Fruit fly (Drosophila melanogaster): ENCODE data around the gene Neurochondrin.

- TF ChIP-seq CG10348 (GFP tag; IDR thresholded peaks at IDR 0.05) (no peak), CG32121 (GFP tag; IDR thresholded peaks at IDR 0.05) (no peak), fd96Ca (GFP tag; IDR thresholded peaks at IDR 0.05) (no peak), CG12605 (GFP tag; IDR thresholded peaks at IDR 0.05) (no peak), CG17806 (tag; optimal IDR thresholded peaks at IDR 0.05) (no peak), CG8301 (tag; optimal IDR thresholded peaks at IDR 0.05) (no peak), EcR (GFP tag; optimal IDR thresholded peaks at IDR 0.05) (no peak), CG15710 (tag; optimal IDR thresholded peaks at IDR 0.05) (no peak), CG9948 (tag; optimal IDR thresholded peaks at IDR 0.05) (no peak), CG4496 (GFP tag; IDR thresholded peaks at IDR 0.05) (no peak), rn (GFP tag; IDR thresholded peaks at IDR 0.05) (no peak), Pif1A (GFP tag; optimal IDR thresholded peaks at IDR 0.05) (no peak), Ets98B (GFP tag; IDR thresholded peaks at IDR 0.05) (no peak)
These were observed 45.1 kb upstream of the Neurochondrin start for dm6 chr3R:6423128-6423527.

Measured in whole organism, pupa.